Worm (Caenorhabditis elegans) whole organism, mixed stage, embryonic: Measurements from ENCODE around the gene C08B11.9.

Experiments
- flh-1 ChIP-seq: fragments of 200-800 bp; sonication (Bioruptor generic); optimal IDR thresholded peaks from 2 replicates; lab custom pipeline; 2018; ENCODE audit warnings: mild to moderate bottlenecking, missing genetic modification characterization, moderate library complexity, missing compliant biosample characterization
- mep-1 ChIP-seq: fragments of 150-350 bp; optimal IDR thresholded peaks from 2 replicates; lab custom pipeline; 2017; ENCODE audit warnings: missing biosample characterization, missing genetic modification reagents, missing genetic modification characterization, inconsistent platforms
- nhr-12 ChIP-seq: fragments of 150-350 bp; optimal IDR thresholded peaks from 2 replicates; lab custom pipeline; 2014; ENCODE audit warnings: missing biosample characterization, missing genetic modification characterization
- nhr-237 ChIP-seq: fragments of 150-350 bp; optimal IDR thresholded peaks from 2 replicates; lab custom pipeline; 2014; ENCODE audit warnings: missing biosample characterization, missing genetic modification characterization
- nhr-28 ChIP-seq: fragments of 150-350 bp; optimal IDR thresholded peaks from 2 replicates; lab custom pipeline; 2014; ENCODE audit warnings: missing biosample characterization, missing genetic modification characterization
- snpc-4 ChIP-seq: fragments of 150-350 bp; optimal IDR thresholded peaks from 2 replicates; lab custom pipeline; 2014; ENCODE audit warnings: missing biosample characterization, missing genetic modification characterization

ce11 chrII:8041642-8042041, 3.7 kb upstream of the C08B11.9 start:
- no peak for TF ChIP-seq snpc-4 (tag; lab: Kevin White, UChicago)
- TF ChIP-seq mep-1 (tag; lab: Kevin White, UChicago): no peak
- no peak for TF ChIP-seq nhr-12 (tag; lab: Kevin White, UChicago)
- TF ChIP-seq flh-1 (GFP tag; lab: Kevin White, UChicago): no peak
- TF ChIP-seq nhr-237: no peak
- TF ChIP-seq nhr-28 (tag; lab: Kevin White, UChicago): no peak
